Fruit fly (Drosophila melanogaster) whole organism, embryonic: ENCODE results near the gene CG15262.

Experiments used
- ATbp ChIP-seq: fragments of 200-800 bp; sonication (Bioruptor generic); optimal IDR thresholded peaks from 2 replicates; lab custom pipeline; 2017; ENCODE audit warnings: missing biosample characterization, mild to moderate bottlenecking, missing genetic modification characterization, missing genetic modification reagents
- Asciz ChIP-seq: fragments of 200-800 bp; sonication (Bioruptor generic); optimal IDR thresholded peaks from 2 replicates; lab custom pipeline; 2017; ENCODE audit warnings: missing biosample characterization, mild to moderate bottlenecking, missing genetic modification characterization, missing genetic modification reagents
- Blimp-1 ChIP-seq: fragments of 200-800 bp; sonication (Bioruptor generic); optimal IDR thresholded peaks from 3 replicates; lab custom pipeline; 2018; ENCODE audit warnings: missing biosample characterization, missing genetic modification characterization, mild to moderate bottlenecking, moderate library complexity, missing genetic modification reagents
- CG10366 ChIP-seq: fragments of 200-800 bp; sonication (Bioruptor generic); IDR thresholded peaks from 2 replicates; pipeline ENCODE4 v1.3.6; 2022; ENCODE audit warnings: missing biosample characterization, missing genetic modification characterization
- CG10979 ChIP-seq: fragments of 200-800 bp; sonication (Bioruptor generic); optimal IDR thresholded peaks from 2 replicates; lab custom pipeline; 2018; ENCODE audit warnings: missing biosample characterization, mild to moderate bottlenecking, missing genetic modification characterization, moderate library complexity
- CG12744 ChIP-seq: fragments of 200-800 bp; sonication (Bioruptor generic); optimal IDR thresholded peaks from 2 replicates; lab custom pipeline; 2016; ENCODE audit warnings: missing biosample characterization, missing genetic modification characterization
- CG12769 ChIP-seq: fragments of 200-800 bp; sonication (Bioruptor generic); optimal IDR thresholded peaks from 2 replicates; lab custom pipeline; 2019; ENCODE audit warnings: missing biosample characterization, mild to moderate bottlenecking, missing genetic modification characterization, moderate library complexity
- CG13287 ChIP-seq: fragments of 200-800 bp; sonication (Bioruptor generic); IDR thresholded peaks from 2 replicates; pipeline ENCODE4 v1.3.6; 2022; ENCODE audit warnings: missing biosample characterization, missing genetic modification characterization; ENCODE audit not compliant: partially characterized antibody
- CG14710 ChIP-seq: fragments of 200-800 bp; sonication (Bioruptor generic); optimal IDR thresholded peaks from 3 replicates; lab custom pipeline; 2019; ENCODE audit warnings: missing biosample characterization, mild to moderate bottlenecking, missing genetic modification characterization, moderate library complexity
- CG15514 ChIP-seq: fragments of 200-800 bp; sonication (Bioruptor generic); optimal IDR thresholded peaks from 3 replicates; lab custom pipeline; 2017; ENCODE audit warnings: missing biosample characterization, missing genetic modification characterization, mild to moderate bottlenecking, moderate library complexity, missing genetic modification reagents
- CG15696 ChIP-seq: fragments of 200-800 bp; sonication (Bioruptor generic); optimal IDR thresholded peaks from 2 replicates; lab custom pipeline; 2019; ENCODE audit warnings: missing biosample characterization, mild to moderate bottlenecking, missing genetic modification characterization, moderate library complexity
- CG17802 ChIP-seq: fragments of 200-800 bp; sonication (Bioruptor generic); optimal IDR thresholded peaks from 2 replicates; lab custom pipeline; 2018; ENCODE audit warnings: missing biosample characterization, mild to moderate bottlenecking, missing genetic modification characterization, moderate library complexity
- CG2712 ChIP-seq: fragments of 200-800 bp; optimal IDR thresholded peaks from 3 replicates; lab custom pipeline; 2019; ENCODE audit warnings: missing biosample characterization, mild to moderate bottlenecking, missing genetic modification characterization, moderate library complexity
- CG31441 ChIP-seq: fragments of 200-800 bp; sonication (Bioruptor generic); IDR thresholded peaks from 2 replicates; pipeline ENCODE4 v1.3.6; 2022; ENCODE audit warnings: missing biosample characterization, missing genetic modification characterization
- CG3281 ChIP-seq: fragments of 200-800 bp; sonication (Bioruptor generic); optimal IDR thresholded peaks from 3 replicates; lab custom pipeline; 2017; ENCODE audit warnings: missing biosample characterization, mild to moderate bottlenecking, missing genetic modification characterization
- CG33213 ChIP-seq: fragments of 200-800 bp; sonication (Bioruptor generic); optimal IDR thresholded peaks from 3 replicates; lab custom pipeline; 2016; ENCODE audit warnings: missing biosample characterization, missing genetic modification characterization
- CG4424 ChIP-seq: fragments of 200-800 bp; sonication (Bioruptor generic); optimal IDR thresholded peaks from 3 replicates; lab custom pipeline; 2016; ENCODE audit warnings: missing biosample characterization, missing genetic modification characterization
- CG4617 ChIP-seq: fragments of 200-800 bp; sonication (Bioruptor generic); optimal IDR thresholded peaks from 3 replicates; lab custom pipeline; 2016; ENCODE audit warnings: missing biosample characterization, missing genetic modification characterization, borderline replicate concordance
- CG4730 ChIP-seq: fragments of 200-800 bp; sonication (Bioruptor generic); IDR thresholded peaks from 2 replicates; pipeline ENCODE4 v1.3.6; 2022; ENCODE audit warnings: missing biosample characterization, missing genetic modification characterization
- CG6791 ChIP-seq: fragments of 200-800 bp; sonication (Bioruptor generic); IDR thresholded peaks from 3 replicates; pipeline ENCODE4 v1.3.6; 2022; ENCODE audit warnings: missing biosample characterization, missing genetic modification characterization; ENCODE audit not compliant: partially characterized antibody
- CG8388 ChIP-seq: fragments of 200-800 bp; sonication (Bioruptor generic); optimal IDR thresholded peaks from 2 replicates; lab custom pipeline; 2019; ENCODE audit warnings: missing biosample characterization, mild to moderate bottlenecking, missing genetic modification characterization, moderate library complexity
- Dip2 ChIP-seq: fragments of 200-800 bp; sonication (Bioruptor generic); IDR thresholded peaks from 2 replicates; pipeline ENCODE4 v1.3.6; 2022; ENCODE audit warnings: missing biosample characterization, missing genetic modification characterization
- ERR ChIP-seq: fragments of 200-800 bp; sonication (Bioruptor generic); optimal IDR thresholded peaks from 2 replicates; lab custom pipeline; 2016; ENCODE audit warnings: missing biosample characterization, missing genetic modification characterization
- Fer3 ChIP-seq: fragments of 200-800 bp; sonication (Bioruptor generic); optimal IDR thresholded peaks from 2 replicates; lab custom pipeline; 2018; ENCODE audit warnings: missing biosample characterization, mild to moderate bottlenecking, missing genetic modification characterization, moderate library complexity
- Hr51 ChIP-seq, 2 experiments: fragments of 200-800 bp; sonication (Bioruptor generic); optimal IDR thresholded peaks; 2 replicates in 1 of 2; 3 replicates in 1 of 2; lab custom pipeline; 2016 to 2018; ENCODE audit warnings: missing biosample characterization in 2 of 2, missing genetic modification characterization in 2 of 2, mild to moderate bottlenecking in 1 of 2, moderate library complexity in 1 of 2
- MBD-R2 ChIP-seq: fragments of 200-800 bp; sonication (Bioruptor generic); IDR thresholded peaks from 2 replicates; pipeline ENCODE4 v1.3.6; 2022; ENCODE audit warnings: missing biosample characterization, missing genetic modification characterization
- Meics ChIP-seq: fragments of 200-800 bp; sonication (Bioruptor generic); optimal IDR thresholded peaks from 2 replicates; lab custom pipeline; 2017; ENCODE audit warnings: missing biosample characterization, mild to moderate bottlenecking, missing genetic modification characterization
- Poxn ChIP-seq: fragments of 200-800 bp; sonication (Bioruptor generic); IDR thresholded peaks from 2 replicates; pipeline ENCODE4 v1.3.6; 2022; ENCODE audit warnings: missing biosample characterization, missing genetic modification characterization
- Rfx ChIP-seq: fragments of 200-800 bp; sonication (Bioruptor generic); IDR thresholded peaks from 2 replicates; pipeline ENCODE4 v1.3.6; 2022; ENCODE audit warnings: missing biosample characterization, missing genetic modification characterization
- Sox100B ChIP-seq: fragments of 200-800 bp; sonication (Bioruptor generic); optimal IDR thresholded peaks from 3 replicates; lab custom pipeline; 2018; ENCODE audit warnings: missing biosample characterization, mild to moderate bottlenecking, missing genetic modification characterization
- Stat92E ChIP-seq, 3 experiments: fragments of >200 bp in 2 of 3; fragments of 200-800 bp in 1 of 3; sonication (Bioruptor generic) in 1 of 3; optimal IDR thresholded peaks; 2 replicates each; lab custom pipeline; 2017 to 2019; ENCODE audit warnings: missing biosample characterization in 3 of 3, missing genetic modification characterization in 3 of 3, mild to moderate bottlenecking in 1 of 3, moderate library complexity in 1 of 3
- Tbp ChIP-seq: fragments of >200 bp; optimal IDR thresholded peaks from 2 replicates; lab custom pipeline; 2018; ENCODE audit warnings: missing biosample characterization, missing genetic modification characterization
- Usf ChIP-seq: fragments of 200-800 bp; sonication (Bioruptor generic); optimal IDR thresholded peaks from 2 replicates; lab custom pipeline; 2017; ENCODE audit warnings: missing genotype, missing biosample characterization, missing genetic modification characterization
- YL-1 ChIP-seq: fragments of 200-800 bp; sonication (Bioruptor generic); optimal IDR thresholded peaks from 3 replicates; lab custom pipeline; 2017; ENCODE audit warnings: missing biosample characterization, mild to moderate bottlenecking, missing genetic modification characterization
- bsh ChIP-seq, 2 experiments: fragments of 200-800 bp; sonication (Bioruptor generic); optimal IDR thresholded peaks; 2 replicates each; lab custom pipeline; 2017 to 2018; ENCODE audit warnings: mild to moderate bottlenecking in 2 of 2, missing biosample characterization in 2 of 2, missing genetic modification characterization in 2 of 2, moderate library complexity in 1 of 2
- cato ChIP-seq: fragments of 200-800 bp; sonication (Bioruptor generic); optimal IDR thresholded peaks from 2 replicates; lab custom pipeline; 2016; ENCODE audit warnings: missing biosample characterization, missing genetic modification characterization, borderline replicate concordance
- crol ChIP-seq: fragments of 200-800 bp; sonication (Bioruptor generic); IDR thresholded peaks from 2 replicates; pipeline ENCODE4 v1.3.6; 2022; ENCODE audit warnings: missing biosample characterization, missing genetic modification characterization
- dati ChIP-seq: fragments of 200-800 bp; sonication (Bioruptor generic); IDR thresholded peaks from 2 replicates; pipeline ENCODE4 v1.3.6; 2022; ENCODE audit warnings: missing biosample characterization, missing genetic modification characterization
- esg ChIP-seq: fragments of 200-800 bp; sonication (Bioruptor generic); conservative IDR thresholded peaks from 2 replicates; pipeline ENCODE4 v1.3.6; 2022; ENCODE audit warnings: missing biosample characterization, missing genetic modification characterization
- gro ChIP-seq: fragments of 200-800 bp; sonication (Bioruptor generic); optimal IDR thresholded peaks from 2 replicates; lab custom pipeline; 2016; ENCODE audit warnings: missing biosample characterization, missing genetic modification characterization
- lola ChIP-seq, 3 experiments: fragments of >200 bp in 2 of 3; fragments of 200-800 bp in 1 of 3; sonication (Bioruptor generic) in 1 of 3; optimal IDR thresholded peaks; 2 replicates each; lab custom pipeline; 2017 to 2019; ENCODE audit warnings: missing biosample characterization in 3 of 3, missing genetic modification characterization in 3 of 3, mild to moderate bottlenecking in 1 of 3, moderate library complexity in 1 of 3
- nmo ChIP-seq: fragments of 200-800 bp; sonication (Bioruptor generic); optimal IDR thresholded peaks from 2 replicates; lab custom pipeline; 2018; ENCODE audit warnings: missing biosample characterization, mild to moderate bottlenecking, missing genetic modification characterization, moderate library complexity
- phol ChIP-seq: fragments of 200-800 bp; sonication (Bioruptor generic); optimal IDR thresholded peaks from 3 replicates; lab custom pipeline; 2018; ENCODE audit warnings: missing biosample characterization, mild to moderate bottlenecking, missing genetic modification characterization, moderate library complexity
- psq ChIP-seq: fragments of 200-800 bp; sonication (Bioruptor generic); optimal IDR thresholded peaks from 2 replicates; lab custom pipeline; 2017; ENCODE audit warnings: missing biosample characterization, missing genetic modification characterization
- shn ChIP-seq: fragments of 200-800 bp; sonication (Bioruptor generic); optimal IDR thresholded peaks from 3 replicates; lab custom pipeline; 2016; ENCODE audit warnings: missing biosample characterization, missing genetic modification characterization
- sna ChIP-seq: fragments of 200-800 bp; sonication (Bioruptor generic); IDR thresholded peaks from 2 replicates; pipeline ENCODE4 v1.3.6; 2022; ENCODE audit warnings: missing biosample characterization, missing genetic modification characterization; ENCODE audit not compliant: partially characterized antibody
- tap ChIP-seq: fragments of 200-800 bp; optimal IDR thresholded peaks from 3 replicates; lab custom pipeline; 2019; ENCODE audit warnings: missing biosample characterization, mild to moderate bottlenecking, missing genetic modification characterization, moderate library complexity
- tio ChIP-seq: fragments of 200-800 bp; sonication (Bioruptor generic); optimal IDR thresholded peaks from 2 replicates; lab custom pipeline; 2017; ENCODE audit warnings: missing biosample characterization, missing genetic modification characterization, inconsistent platforms
- wor ChIP-seq: fragments of 200-800 bp; sonication (Bioruptor generic); IDR thresholded peaks from 2 replicates; pipeline ENCODE4 v1.3.6; 2022; ENCODE audit warnings: missing biosample characterization, missing genetic modification characterization

CG15262 gene

DNA sequence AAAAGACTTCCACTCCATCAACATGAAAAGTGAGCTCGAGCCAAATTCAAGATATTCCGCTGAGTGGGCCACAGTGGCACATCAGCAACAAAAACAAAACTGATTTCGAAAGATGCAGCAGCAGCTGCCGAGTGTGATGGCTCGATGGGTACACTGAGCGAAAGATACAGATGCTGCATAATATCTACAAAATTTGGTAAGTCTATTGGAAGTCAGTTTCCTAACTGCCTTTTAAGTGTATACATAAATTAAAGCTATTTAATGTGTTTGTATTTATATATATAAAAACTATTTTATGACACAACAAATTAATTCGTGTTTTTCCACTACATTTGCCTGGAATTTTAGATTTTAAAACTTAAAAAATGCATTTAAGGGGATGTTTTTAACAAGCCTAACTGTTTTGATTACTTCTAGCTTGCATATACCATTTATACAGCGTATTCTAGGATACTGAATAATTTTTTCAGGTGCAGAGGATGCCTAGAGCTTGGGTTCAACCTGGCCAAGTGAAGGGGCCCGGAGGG, 45.8 kb downstream of the CG15262 start:
- TF ChIP-seq Poxn (GFP tag; lab: Robert Waterston, UW) (no peak), Stat92E (GFP tag; optimal IDR thresholded peaks at IDR 0.05; lab: Kevin White, UChicago) (no peak), ATbp (GFP tag; lab: Kevin White, UChicago) (no peak), CG12744 (GFP tag; lab: Kevin White, UChicago) (no peak), CG6791 (GFP tag; lab: Robert Waterston, UW) (no peak), psq (GFP tag; lab: Kevin White, UChicago) (no peak), esg (0 out of 2 replicates have a peak, but pooled peaks have one; percentile 6), Hr51 (GFP tag; optimal IDR thresholded peaks at IDR 0.05; lab: Kevin White, UChicago) (no peak), CG4424 (GFP tag; lab: Kevin White, UChicago) (no peak), CG8388 (peak; percentile 9), tap (tag; lab: Kevin White, UChicago) (no peak), CG3281 (no peak), CG14710 (tag; lab: Kevin White, UChicago) (peak; percentile 17), phol (tag; lab: Kevin White, UChicago) (peak; percentile 16), Dip2 (GFP tag; lab: Robert Waterston, UW) (no peak), Rfx (GFP tag; lab: Robert Waterston, UW) (no peak), bsh (GFP tag; optimal IDR thresholded peaks at IDR 0.05; lab: Kevin White, UChicago) (peak in 1 of 2 experiments; percentile 18), cato (GFP tag; lab: Kevin White, UChicago) (no peak), Fer3 (no peak), Meics (GFP tag; lab: Kevin White, UChicago) (no peak), MBD-R2 (GFP tag; lab: Robert Waterston, UW) (no peak), CG17802 (tag; lab: Kevin White, UChicago) (no peak), nmo (GFP tag; lab: Kevin White, UChicago) (peak; percentile 43), ERR (no peak), Usf (GFP tag; lab: Kevin White, UChicago) (no peak), Tbp (GFP tag; lab: Kevin White, UChicago) (no peak), gro (GFP tag; lab: Kevin White, UChicago) (no peak), CG4617 (GFP tag; lab: Kevin White, UChicago) (no peak), CG2712 (peak; percentile 25), wor (GFP tag; lab: Robert Waterston, UW) (no peak), CG13287 (no peak), Asciz (GFP tag; lab: Kevin White, UChicago) (no peak), dati (no peak), Sox100B (GFP tag; lab: Kevin White, UChicago) (peak; percentile 17), CG33213 (GFP tag; lab: Kevin White, UChicago) (no peak), CG31441 (GFP tag; lab: Robert Waterston, UW) (peak; percentile 31; the same call in 1 of the 2 replicates), lola (GFP tag; optimal IDR thresholded peaks at IDR 0.05; lab: Kevin White, UChicago) (peak in 1 of 3 experiments; percentile 25), sna (GFP tag; lab: Robert Waterston, UW) (no peak), YL-1 (GFP tag; lab: Kevin White, UChicago) (no peak), CG12769 (tag; lab: Kevin White, UChicago) (no peak), CG4730 (GFP tag; lab: Robert Waterston, UW) (no peak), shn (GFP tag; lab: Kevin White, UChicago) (no peak), crol (GFP tag; lab: Robert Waterston, UW) (no peak), CG10366 (no peak), CG15514 (GFP tag; lab: Kevin White, UChicago) (no peak), Blimp-1 (GFP tag; lab: Kevin White, UChicago) (peak; percentile 7), CG15696 (tag; lab: Kevin White, UChicago) (no peak), tio (GFP tag; lab: Kevin White, UChicago) (peak; percentile 1), CG10979 (tag; lab: Kevin White, UChicago) (peak; percentile 24)
